Worm (Caenorhabditis elegans) whole organism, late embryonic: Measurements from ENCODE around the gene F09C6.12.

ENCODE experiments used
- C08G9.2 ChIP-seq: sonication (generic microtip); optimal IDR thresholded peaks from 2 replicates; lab custom pipeline; 2016; ENCODE audit warnings: mild to moderate bottlenecking, missing genetic modification characterization, moderate library complexity, missing compliant biosample characterization
- F13H6.1 ChIP-seq: sonication (generic microtip); optimal IDR thresholded peaks from 2 replicates; lab custom pipeline; 2016; ENCODE audit warnings: missing genetic modification characterization, missing compliant biosample characterization
- K09A11.1 ChIP-seq: sonication (generic microtip); optimal IDR thresholded peaks from 2 replicates; lab custom pipeline; 2017; ENCODE audit warnings: antibody characterized with exemption, mild to moderate bottlenecking, missing genetic modification characterization, missing compliant biosample characterization; ENCODE audit not compliant: insufficient read depth
- T23F11.4 ChIP-seq: fragments of 200-800 bp; sonication (Bioruptor generic); optimal IDR thresholded peaks from 2 replicates; lab custom pipeline; 2018; ENCODE audit warnings: mild to moderate bottlenecking, missing genetic modification characterization, missing compliant biosample characterization
- ahr-1 ChIP-seq: sonication (generic microtip); optimal IDR thresholded peaks from 2 replicates; lab custom pipeline; 2016; ENCODE audit warnings: missing genetic modification characterization, missing compliant biosample characterization
- ceh-14 ChIP-seq: sonication (generic microtip); optimal IDR thresholded peaks from 2 replicates; lab custom pipeline; 2016; ENCODE audit warnings: missing genotype, missing genetic modification characterization, missing compliant biosample characterization
- ceh-2 ChIP-seq: sonication (generic microtip); optimal IDR thresholded peaks from 2 replicates; lab custom pipeline; 2016; ENCODE audit warnings: missing genotype, missing genetic modification characterization, missing compliant biosample characterization
- ceh-24 ChIP-seq: sonication (generic microtip); optimal IDR thresholded peaks from 2 replicates; lab custom pipeline; 2016; ENCODE audit warnings: mild to moderate bottlenecking, missing genetic modification characterization, missing compliant biosample characterization
- ceh-48 ChIP-seq: sonication (generic microtip); optimal IDR thresholded peaks from 2 replicates; lab custom pipeline; 2016; ENCODE audit warnings: missing genetic modification characterization, inconsistent platforms, missing compliant biosample characterization
- ceh-6 ChIP-seq: fragments of 200-800 bp; sonication (Bioruptor generic); optimal IDR thresholded peaks from 2 replicates; lab custom pipeline; 2018; ENCODE audit warnings: mild to moderate bottlenecking, missing genetic modification characterization, missing compliant biosample characterization
- ceh-9 ChIP-seq: sonication (generic microtip); optimal IDR thresholded peaks from 2 replicates; lab custom pipeline; 2016; ENCODE audit warnings: mild to moderate bottlenecking, missing genetic modification characterization, inconsistent platforms, missing compliant biosample characterization
- dve-1 ChIP-seq: sonication (generic microtip); optimal IDR thresholded peaks from 2 replicates; lab custom pipeline; 2017; ENCODE audit warnings: antibody characterized with exemption, mild to moderate bottlenecking, missing genetic modification characterization, missing compliant biosample characterization
- elt-4 ChIP-seq: sonication (generic microtip); optimal IDR thresholded peaks from 2 replicates; lab custom pipeline; 2016; ENCODE audit warnings: missing genetic modification characterization, missing compliant biosample characterization
- fax-1 ChIP-seq: sonication (generic microtip); optimal IDR thresholded peaks from 2 replicates; lab custom pipeline; 2016; ENCODE audit warnings: missing genotype, missing genetic modification characterization, missing compliant biosample characterization
- fkh-10 ChIP-seq: fragments of 150-350 bp; optimal IDR thresholded peaks from 2 replicates; lab custom pipeline; 2014; ENCODE audit warnings: missing biosample characterization, missing genetic modification reagents, missing genetic modification characterization
- gmeb-2 ChIP-seq: sonication (generic microtip); optimal IDR thresholded peaks from 2 replicates; lab custom pipeline; 2016; ENCODE audit warnings: missing genetic modification characterization, inconsistent platforms, missing compliant biosample characterization
- hlh-13 ChIP-seq: fragments of 200-800 bp; sonication (Bioruptor generic); optimal IDR thresholded peaks from 2 replicates; lab custom pipeline; 2018; ENCODE audit warnings: mild to moderate bottlenecking, missing genetic modification characterization, missing compliant biosample characterization
- hlh-30 ChIP-seq: sonication (generic microtip); optimal IDR thresholded peaks from 2 replicates; lab custom pipeline; 2017; ENCODE audit warnings: antibody characterized with exemption, missing genetic modification characterization, missing compliant biosample characterization; ENCODE audit not compliant: insufficient read depth
- hlh-6 ChIP-seq: sonication (generic microtip); optimal IDR thresholded peaks from 2 replicates; lab custom pipeline; 2016; ENCODE audit warnings: missing genotype, missing genetic modification characterization, missing compliant biosample characterization
- hlh-8 ChIP-seq: sonication (generic microtip); optimal IDR thresholded peaks from 2 replicates; lab custom pipeline; 2016; ENCODE audit warnings: missing genotype, missing genetic modification characterization, missing compliant biosample characterization
- lim-6 ChIP-seq: sonication (generic microtip); optimal IDR thresholded peaks from 2 replicates; lab custom pipeline; 2016; ENCODE audit warnings: missing genetic modification characterization, missing compliant biosample characterization
- madf-2 ChIP-seq: sonication (generic microtip); optimal IDR thresholded peaks from 2 replicates; lab custom pipeline; 2017; ENCODE audit warnings: missing genetic modification characterization, missing compliant biosample characterization
- nhr-232 ChIP-seq: sonication (generic microtip); optimal IDR thresholded peaks from 2 replicates; lab custom pipeline; 2016; ENCODE audit warnings: missing genetic modification characterization, missing compliant biosample characterization
- odd-2 ChIP-seq: sonication (generic microtip); optimal IDR thresholded peaks from 2 replicates; lab custom pipeline; 2017; ENCODE audit warnings: antibody characterized with exemption, mild to moderate bottlenecking, missing genetic modification characterization, missing compliant biosample characterization
- pax-1 ChIP-seq: fragments of 150-350 bp; optimal IDR thresholded peaks from 2 replicates; lab custom pipeline; 2014; ENCODE audit warnings: missing biosample characterization, missing genetic modification characterization
- pha-4 ChIP-seq: fragments of 150-350 bp; optimal IDR thresholded peaks from 2 replicates; lab custom pipeline; 2018; ENCODE audit warnings: missing biosample characterization, missing genetic modification reagents, missing genetic modification characterization
- pqm-1 ChIP-seq: sonication (generic microtip); optimal IDR thresholded peaks from 2 replicates; lab custom pipeline; 2016; ENCODE audit warnings: missing genetic modification characterization, missing compliant biosample characterization
- ref-2 ChIP-seq: sonication (generic microtip); optimal IDR thresholded peaks from 2 replicates; lab custom pipeline; 2016; ENCODE audit warnings: missing genetic modification characterization, missing compliant biosample characterization
- rnt-1 ChIP-seq: sonication (generic microtip); optimal IDR thresholded peaks from 2 replicates; lab custom pipeline; 2016; ENCODE audit warnings: missing genetic modification characterization, missing compliant biosample characterization
- sox-4 ChIP-seq: sonication (generic microtip); optimal IDR thresholded peaks from 2 replicates; lab custom pipeline; 2017; ENCODE audit warnings: mild to moderate bottlenecking, missing genetic modification characterization, inconsistent platforms, missing compliant biosample characterization
- tbx-7 ChIP-seq: sonication (generic microtip); optimal IDR thresholded peaks from 2 replicates; lab custom pipeline; 2016; ENCODE audit warnings: missing genotype, missing genetic modification characterization, missing compliant biosample characterization
- ttx-3 ChIP-seq: sonication (generic microtip); optimal IDR thresholded peaks from 2 replicates; lab custom pipeline; 2016; ENCODE audit warnings: missing genetic modification reagents, missing genetic modification characterization, missing compliant biosample characterization
- unc-86 ChIP-seq: sonication (generic microtip); optimal IDR thresholded peaks from 2 replicates; lab custom pipeline; 2016; ENCODE audit warnings: missing genetic modification characterization, missing compliant biosample characterization
- ztf-16 ChIP-seq: sonication (generic microtip); optimal IDR thresholded peaks from 2 replicates; lab custom pipeline; 2017; ENCODE audit warnings: missing genetic modification characterization, missing compliant biosample characterization

Gene F09C6.12

ce11 chrV:16916079-16916478 lies 33.4 kb downstream of the F09C6.12 start, which contains the start of gene F09C6.10:
F09C6.10 (minus strand) TSS chrV:16916179.
- TF ChIP-seq pqm-1 (tag; lab: Kevin White, UChicago) (no peak), ceh-24 (tag; lab: Kevin White, UChicago) (no peak), tbx-7 (tag; lab: Kevin White, UChicago) (no peak), hlh-6 (tag; lab: Kevin White, UChicago) (no peak), dve-1 (tag; lab: Kevin White, UChicago) (no peak), ceh-2 (tag; lab: Kevin White, UChicago) (no peak), nhr-232 (tag; lab: Kevin White, UChicago) (no peak), fax-1 (no peak), ttx-3 (tag; lab: Kevin White, UChicago) (no peak), elt-4 (tag; lab: Kevin White, UChicago) (no peak), ceh-6 (GFP tag; lab: Kevin White, UChicago) (no peak), lim-6 (tag; lab: Kevin White, UChicago) (no peak), ceh-9 (tag; lab: Kevin White, UChicago) (no peak), hlh-30 (tag; lab: Kevin White, UChicago) (no peak), gmeb-2 (tag; lab: Kevin White, UChicago) (no peak)

ce11 chrV:16918378-16918777 lies 35.7 kb downstream of the F09C6.12 start, which contains the start of the genes fbxa-206 and Y102A5C.2:
fbxa-206 (minus strand) TSS chrV:16918478.
Y102A5C.2 (plus strand) TSS chrV:16918731.
- TF ChIP-seq rnt-1 (no peak), lim-6 (tag; lab: Kevin White, UChicago) (no peak), hlh-8 (tag; lab: Kevin White, UChicago) (no peak)

ce11 chrV:16919675-16920074 lies 37.0 kb downstream of the F09C6.12 start:
- TF ChIP-seq ztf-16, result no peak

ce11 chrV:16921952-16922351 lies 39.3 kb downstream of the F09C6.12 start, which contains the start of gene Y102A5C.4:
Y102A5C.4 (plus strand) TSS chrV:16922252.
- TF ChIP-seq ceh-14 (tag; lab: Kevin White, UChicago) (no peak), hlh-6 (tag; lab: Kevin White, UChicago) (no peak), hlh-8 (tag; lab: Kevin White, UChicago) (no peak), ref-2 (tag; lab: Kevin White, UChicago) (no peak), madf-2 (tag; lab: Kevin White, UChicago) (no peak), unc-86 (no peak)

- no peak for TF ChIP-seq ceh-2 (tag; lab: Kevin White, UChicago)
- no peak for TF ChIP-seq sox-4 (tag; lab: Kevin White, UChicago)
- no peak for TF ChIP-seq pax-1 (tag; lab: Kevin White, UChicago)
- TF ChIP-seq pha-4 (tag; lab: Kevin White, UChicago), result no peak
- no peak for TF ChIP-seq ztf-16
- TF ChIP-seq K09A11.1 (tag; lab: Kevin White, UChicago), result no peak
- TF ChIP-seq T23F11.4 (GFP tag; lab: Kevin White, UChicago), result no peak
- TF ChIP-seq ahr-1 (tag; lab: Kevin White, UChicago), result no peak
- no peak for TF ChIP-seq ceh-48 (tag; lab: Kevin White, UChicago)
- no peak for TF ChIP-seq hlh-13 (GFP tag; lab: Kevin White, UChicago)
- no peak for TF ChIP-seq hlh-30 (tag; lab: Kevin White, UChicago)
- TF ChIP-seq odd-2 (tag; lab: Kevin White, UChicago), result no peak
- no peak for TF ChIP-seq fax-1
- TF ChIP-seq fkh-10 (GFP tag; lab: Kevin White, UChicago), result no peak
- TF ChIP-seq F13H6.1 (tag; lab: Kevin White, UChicago), result no peak
- no peak for TF ChIP-seq C08G9.2
These were observed 44.7 kb downstream of the F09C6.12 start, which contains the start of gene Y102A5C.36 for ce11 chrV:16927345-16927744. Y102A5C.36 (minus strand) TSS chrV:16927445.
